Worm (Caenorhabditis elegans) whole organism, young adult: Measurements from ENCODE around the gene tsp-12.

ENCODE experiments used
- F22D6.2 ChIP-seq: sonication (generic microtip); optimal IDR thresholded peaks from 2 replicates; lab custom pipeline; 2016; ENCODE audit warnings: mild to moderate bottlenecking, missing genetic modification characterization, missing compliant biosample characterization
- F23B12.7 ChIP-seq: sonication (generic microtip); optimal IDR thresholded peaks from 2 replicates; lab custom pipeline; 2017; ENCODE audit warnings: missing genetic modification characterization, mild to moderate bottlenecking, missing compliant biosample characterization, antibody characterized with exemption, moderate library complexity; ENCODE audit not compliant: insufficient read depth
- F37B4.10 ChIP-seq: fragments of 200-800 bp; sonication (Bioruptor generic); IDR thresholded peaks from 2 replicates; pipeline ENCODE4 v1.3.6; 2022; ENCODE audit warnings: missing genetic modification characterization, missing compliant biosample characterization
- K11D2.4 ChIP-seq: fragments of 200-800 bp; sonication (Bioruptor generic); IDR thresholded peaks from 2 replicates; pipeline ENCODE4 v1.3.6; 2022; ENCODE audit warnings: missing genetic modification reagents, missing genetic modification characterization, missing compliant biosample characterization
- T26A5.8 ChIP-seq: sonication (generic microtip); optimal IDR thresholded peaks from 2 replicates; lab custom pipeline; 2016; ENCODE audit warnings: missing genetic modification characterization, missing compliant biosample characterization
- atf-7 ChIP-seq: sonication (generic microtip); optimal IDR thresholded peaks from 2 replicates; lab custom pipeline; 2017; ENCODE audit warnings: mild to moderate bottlenecking, missing genetic modification characterization, missing compliant biosample characterization
- attf-3 ChIP-seq: fragments of 200-800 bp; sonication (Bioruptor generic); conservative IDR thresholded peaks from 2 replicates; pipeline ENCODE4 v1.3.6; 2022; ENCODE audit warnings: missing genetic modification reagents, missing genetic modification characterization, missing compliant biosample characterization
- hlh-26 ChIP-seq: fragments of 200-800 bp; sonication (Bioruptor generic); conservative IDR thresholded peaks from 2 replicates; pipeline ENCODE4 v1.3.6; 2022; ENCODE audit warnings: missing genetic modification reagents, missing genetic modification characterization, missing compliant biosample characterization
- nhr-120 ChIP-seq: fragments of 200-800 bp; sonication (Bioruptor generic); IDR thresholded peaks from 2 replicates; pipeline ENCODE4 v1.3.6; 2022; ENCODE audit warnings: missing genetic modification characterization, missing compliant biosample characterization
- unc-130 ChIP-seq: sonication (generic microtip); optimal IDR thresholded peaks from 2 replicates; lab custom pipeline; 2016; ENCODE audit warnings: missing genetic modification reagents, missing genetic modification characterization, missing compliant biosample characterization

- TF ChIP-seq F37B4.10 (GFP tag; lab: Robert Waterston, UW) (no peak), nhr-120 (GFP tag; lab: Robert Waterston, UW) (no peak), attf-3 (GFP tag; lab: Robert Waterston, UW) (no peak), F23B12.7 (no peak), atf-7 (no peak), T26A5.8 (tag; lab: Kevin White, UChicago) (no peak), F22D6.2 (tag; lab: Kevin White, UChicago) (no peak), K11D2.4 (GFP tag; lab: Robert Waterston, UW) (no peak), hlh-26 (GFP tag; lab: Robert Waterston, UW) (no peak), unc-130 (GFP tag; lab: Kevin White, UChicago) (no peak)
Measured at ce11 chrIV:10111441-10111840, 39.0 kb downstream of the tsp-12 start, which contains the start of gene spch-1.
